Fruit fly (Drosophila melanogaster): ENCODE results near the gene Bin1.

The Bin1 gene

DNA sequence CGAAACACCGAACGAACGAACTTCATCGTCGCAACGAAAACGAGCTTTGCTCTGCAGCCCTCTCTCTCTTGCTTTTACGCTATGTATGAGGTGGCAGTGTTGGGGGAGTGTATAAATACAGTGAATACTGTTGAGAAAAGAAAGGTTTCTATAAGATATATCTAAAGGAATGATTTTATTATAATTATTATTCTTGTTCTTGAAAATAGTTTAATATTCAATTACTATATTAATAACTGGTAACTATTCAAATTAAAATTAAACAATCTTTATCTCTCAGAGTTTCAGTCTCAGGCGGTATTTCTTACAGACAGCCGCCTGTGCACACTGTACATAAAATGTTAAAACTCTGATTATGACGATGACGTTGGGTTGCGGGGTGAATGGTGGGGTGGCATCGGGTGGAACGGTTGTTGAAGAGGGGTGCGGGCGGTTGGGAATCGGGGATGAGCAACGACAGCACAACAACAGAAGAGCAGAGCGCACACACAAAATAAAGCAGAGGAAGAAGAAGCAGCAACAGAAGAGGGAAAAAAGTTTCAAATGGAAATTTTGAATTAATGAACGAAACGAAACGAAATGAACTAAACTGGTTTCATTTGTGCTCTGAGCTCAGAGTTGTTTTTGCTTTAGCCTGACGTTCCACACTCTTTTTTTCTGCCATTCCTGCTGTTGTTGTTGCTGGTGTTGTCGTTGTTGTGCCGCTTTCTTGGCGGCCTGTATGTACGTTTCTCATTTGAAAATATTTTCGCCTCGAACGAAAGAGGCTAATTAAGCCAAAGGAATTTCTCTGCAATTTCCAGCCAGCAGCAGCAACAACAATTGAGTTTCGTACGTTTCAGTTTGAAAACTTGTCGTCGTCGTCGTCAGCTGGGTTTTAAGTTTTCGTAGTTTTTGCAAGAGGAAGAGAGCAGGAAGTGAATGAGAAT, 47.6 kb upstream of the Bin1 start (continued):
- TF ChIP-seq Bgb (GFP tag; IDR thresholded peaks at IDR 0.05; ENCODE audit: partially characterized antibody) = no peak
- peak; percentile 97 for TF ChIP-seq caup (GFP tag; optimal IDR thresholded peaks at IDR 0.05; ENCODE audit: severe bottlenecking)
- TF ChIP-seq ewg (GFP tag; optimal IDR thresholded peaks at IDR 0.05) = peak; percentile 92
- peak; percentile 44 for TF ChIP-seq CG12744 (GFP tag; optimal IDR thresholded peaks at IDR 0.05)
- TF ChIP-seq dmrt11E (tag; optimal IDR thresholded peaks at IDR 0.05) = peak; percentile 97
- no peak for TF ChIP-seq ttk (GFP tag; IDR thresholded peaks at IDR 0.05)
- TF ChIP-seq crp (GFP tag; optimal IDR thresholded peaks at IDR 0.05) = peak in 1 of 2 experiments; percentile 65
- TF ChIP-seq croc (GFP tag; conservative IDR thresholded peaks at IDR 0.05) = peak; percentile 97
- TF ChIP-seq Eip74EF (GFP tag; optimal IDR thresholded peaks at IDR 0.05) = peak in 1 of 2 experiments; percentile 97
- no peak for TF ChIP-seq CG11398 (GFP tag; optimal IDR thresholded peaks at IDR 0.05)
- TF ChIP-seq Trl (optimal IDR thresholded peaks at IDR 0.05) = peak; percentile 75 to 80
- TF ChIP-seq Trl (GFP tag; optimal IDR thresholded peaks at IDR 0.05) = peak; percentile 78
- peak; percentile 6 for TF ChIP-seq Dp (GFP tag; optimal IDR thresholded peaks at IDR 0.05)
- TF ChIP-seq sd (tag; optimal IDR thresholded peaks at IDR 0.05) = peak; percentile 82
- TF ChIP-seq chn (GFP tag; optimal IDR thresholded peaks at IDR 0.05) = peak; percentile 92
- TF ChIP-seq lilli (GFP tag; optimal IDR thresholded peaks at IDR 0.05) = peak; percentile 94
- no peak for TF ChIP-seq Tbp (GFP tag; optimal IDR thresholded peaks at IDR 0.05)
- no peak for TF ChIP-seq CG14667 (GFP tag; IDR thresholded peaks at IDR 0.05)
- no peak for TF ChIP-seq cas (GFP tag; IDR thresholded peaks at IDR 0.05)
- TF ChIP-seq CG8388 (GFP tag; optimal IDR thresholded peaks at IDR 0.05) = peak; percentile 97
- TF ChIP-seq Hey (tag; optimal IDR thresholded peaks at IDR 0.05) = peak; percentile 43
- TF ChIP-seq Spps (tag; optimal IDR thresholded peaks at IDR 0.05) = peak; percentile 97
- no peak for TF ChIP-seq Optix (GFP tag; IDR thresholded peaks at IDR 0.05)
- TF ChIP-seq CG2678 (tag; optimal IDR thresholded peaks at IDR 0.05) = peak; percentile 100
- peak; percentile 99 for TF ChIP-seq lab (GFP tag; optimal IDR thresholded peaks at IDR 0.05)
- TF ChIP-seq mirr (GFP tag; optimal IDR thresholded peaks at IDR 0.05) = peak; percentile 76
- TF ChIP-seq bigmax (GFP tag; optimal IDR thresholded peaks at IDR 0.05) = no peak
- peak; percentile 94 for TF ChIP-seq nom (GFP tag; optimal IDR thresholded peaks at IDR 0.05)
- no peak for TF ChIP-seq Mrtf (GFP tag; IDR thresholded peaks at IDR 0.05)
- TF ChIP-seq pzg (GFP tag; optimal IDR thresholded peaks at IDR 0.05) = peak; percentile 14
- peak; percentile 24 for TF ChIP-seq Elba2 (GFP tag; optimal IDR thresholded peaks at IDR 0.05)
- TF ChIP-seq Atf-2 (GFP tag; optimal IDR thresholded peaks at IDR 0.05) = peak; percentile 62
- TF ChIP-seq nmo (GFP tag; optimal IDR thresholded peaks at IDR 0.05) = peak; percentile 99
- TF ChIP-seq Adf1 (GFP tag; IDR thresholded peaks at IDR 0.05) = no peak
- peak; percentile 64 for TF ChIP-seq fu2 (GFP tag; optimal IDR thresholded peaks at IDR 0.05)
- TF ChIP-seq HmgD (GFP tag; optimal IDR thresholded peaks at IDR 0.05) = peak; percentile 31
- TF ChIP-seq pb (GFP tag; optimal IDR thresholded peaks at IDR 0.05) = peak; percentile 59
- no peak for TF ChIP-seq sr (GFP tag; IDR thresholded peaks at IDR 0.05)
- TF ChIP-seq stwl (tag; optimal IDR thresholded peaks at IDR 0.05) = peak; percentile 49
- TF ChIP-seq Meics (GFP tag; optimal IDR thresholded peaks at IDR 0.05) = peak; percentile 97
- peak; percentile 97 for TF ChIP-seq Blimp-1 (GFP tag; optimal IDR thresholded peaks at IDR 0.05)
- peak; percentile 96 for TF ChIP-seq kni (GFP tag; optimal IDR thresholded peaks at IDR 0.05)
- TF ChIP-seq CG13894 (tag; optimal IDR thresholded peaks at IDR 0.05) = peak; percentile 95
- peak; percentile 95 for TF ChIP-seq CG7271 (tag; optimal IDR thresholded peaks at IDR 0.05)
- TF ChIP-seq Hand (GFP tag; optimal IDR thresholded peaks at IDR 0.05) = peak; percentile 98
- peak; percentile 82 to 99 for TF ChIP-seq Hr51 (GFP tag; optimal IDR thresholded peaks at IDR 0.05)
- peak in 1 of 2 experiments; percentile 92 for TF ChIP-seq Hr78 (GFP tag; optimal IDR thresholded peaks at IDR 0.05)
